Worm (Caenorhabditis elegans) whole organism, mixed stage, embryonic: ENCODE data around the gene T07D1.3.

Experiments used
- M03D4.4 ChIP-seq: sonication (generic microtip); optimal IDR thresholded peaks from 2 replicates; lab custom pipeline; 2017; ENCODE audit warnings: mild to moderate bottlenecking, missing genetic modification characterization, missing compliant biosample characterization
- bed-3 ChIP-seq: fragments of 200-800 bp; sonication (Bioruptor generic); optimal IDR thresholded peaks from 3 replicates; lab custom pipeline; 2018; ENCODE audit warnings: mild to moderate bottlenecking, missing genetic modification characterization, moderate library complexity, missing compliant biosample characterization
- blmp-1 ChIP-seq: fragments of 150-350 bp; optimal IDR thresholded peaks from 2 replicates; lab custom pipeline; 2014; ENCODE audit warnings: missing biosample characterization, missing genetic modification characterization
- ceh-39 ChIP-seq: fragments of 150-350 bp; optimal IDR thresholded peaks from 2 replicates; lab custom pipeline; 2014; ENCODE audit warnings: missing biosample characterization, missing genetic modification characterization
- ceh-43 ChIP-seq: fragments of 200-800 bp; sonication (Bioruptor generic); optimal IDR thresholded peaks from 2 replicates; lab custom pipeline; 2018; ENCODE audit warnings: mild to moderate bottlenecking, missing genetic modification characterization, moderate library complexity, missing compliant biosample characterization
- ceh-83 ChIP-seq: fragments of 200-800 bp; sonication (Bioruptor generic); optimal IDR thresholded peaks from 2 replicates; lab custom pipeline; 2018; ENCODE audit warnings: mild to moderate bottlenecking, missing genetic modification characterization, missing compliant biosample characterization
- ces-1 ChIP-seq: fragments of 150-350 bp; optimal IDR thresholded peaks from 2 replicates; lab custom pipeline; 2014; ENCODE audit warnings: missing biosample characterization, missing genetic modification reagents, missing genetic modification characterization
- cnd-1 ChIP-seq: fragments of 200-800 bp; sonication (Bioruptor generic); optimal IDR thresholded peaks from 2 replicates; lab custom pipeline; 2018; ENCODE audit warnings: mild to moderate bottlenecking, missing genetic modification characterization, missing compliant biosample characterization
- drap-1 ChIP-seq: fragments of 200-800 bp; sonication (Bioruptor generic); optimal IDR thresholded peaks from 3 replicates; lab custom pipeline; 2018; ENCODE audit warnings: mild to moderate bottlenecking, missing genetic modification characterization, missing compliant biosample characterization
- elt-3 ChIP-seq: fragments of 150-350 bp; optimal IDR thresholded peaks from 2 replicates; lab custom pipeline; 2014; ENCODE audit warnings: missing biosample characterization, missing genetic modification characterization
- ham-2 ChIP-seq: fragments of 200-800 bp; sonication (Bioruptor generic); optimal IDR thresholded peaks from 2 replicates; lab custom pipeline; 2018; ENCODE audit warnings: mild to moderate bottlenecking, missing genetic modification characterization, missing compliant biosample characterization
- hlh-1 ChIP-seq: fragments of 150-350 bp; optimal IDR thresholded peaks from 2 replicates; lab custom pipeline; 2014; ENCODE audit warnings: missing biosample characterization, missing genetic modification reagents, missing genetic modification characterization
- lin-32 ChIP-seq: fragments of 200-800 bp; sonication (Bioruptor generic); optimal IDR thresholded peaks from 2 replicates; lab custom pipeline; 2018; ENCODE audit warnings: mild to moderate bottlenecking, missing genetic modification characterization, missing compliant biosample characterization
- lsy-2 ChIP-seq: fragments of 150-350 bp; optimal IDR thresholded peaks from 2 replicates; lab custom pipeline; 2014; ENCODE audit warnings: missing biosample characterization, missing genetic modification characterization
- mab-5 ChIP-seq: fragments of 150-350 bp; optimal IDR thresholded peaks from 2 replicates; lab custom pipeline; 2014; ENCODE audit warnings: missing biosample characterization, missing genetic modification characterization
- mep-1 ChIP-seq: fragments of 150-350 bp; optimal IDR thresholded peaks from 2 replicates; lab custom pipeline; 2017; ENCODE audit warnings: missing biosample characterization, missing genetic modification reagents, missing genetic modification characterization, inconsistent platforms
- mls-2 ChIP-seq: sonication (generic microtip); optimal IDR thresholded peaks from 2 replicates; lab custom pipeline; 2016; ENCODE audit warnings: mild to moderate bottlenecking, missing genetic modification characterization, moderate library complexity, missing compliant biosample characterization
- nhr-2 ChIP-seq: fragments of 150-350 bp; optimal IDR thresholded peaks from 2 replicates; lab custom pipeline; 2014; ENCODE audit warnings: missing biosample characterization, missing genetic modification characterization
- nhr-237 ChIP-seq: fragments of 150-350 bp; optimal IDR thresholded peaks from 2 replicates; lab custom pipeline; 2014; ENCODE audit warnings: missing biosample characterization, missing genetic modification characterization
- nhr-28 ChIP-seq: fragments of 150-350 bp; optimal IDR thresholded peaks from 2 replicates; lab custom pipeline; 2014; ENCODE audit warnings: missing biosample characterization, missing genetic modification characterization
- nhr-76 ChIP-seq: sonication (generic microtip); optimal IDR thresholded peaks from 2 replicates; lab custom pipeline; 2017; ENCODE audit warnings: missing biosample characterization, missing genetic modification characterization
- pha-4 ChIP-seq: fragments of 150-350 bp; optimal IDR thresholded peaks from 2 replicates; lab custom pipeline; 2018; ENCODE audit warnings: missing biosample characterization, missing genetic modification reagents, missing genetic modification characterization
- sem-2 ChIP-seq: fragments of 200-800 bp; sonication (Bioruptor generic); optimal IDR thresholded peaks from 2 replicates; lab custom pipeline; 2018; ENCODE audit warnings: mild to moderate bottlenecking, missing genetic modification characterization, missing compliant biosample characterization
- snpc-4 ChIP-seq: fragments of 150-350 bp; optimal IDR thresholded peaks from 2 replicates; lab custom pipeline; 2014; ENCODE audit warnings: missing biosample characterization, missing genetic modification characterization
- sptf-1 ChIP-seq: sonication (generic microtip); optimal IDR thresholded peaks from 2 replicates; lab custom pipeline; 2017; ENCODE audit warnings: mild to moderate bottlenecking, missing genetic modification characterization, moderate library complexity, missing compliant biosample characterization
- tbx-8 ChIP-seq: fragments of 200-800 bp; sonication (Bioruptor generic); optimal IDR thresholded peaks from 2 replicates; lab custom pipeline; 2018; ENCODE audit warnings: mild to moderate bottlenecking, missing genetic modification characterization, moderate library complexity, missing compliant biosample characterization
- unc-120 ChIP-seq: sonication (generic microtip); optimal IDR thresholded peaks from 2 replicates; lab custom pipeline; 2017; ENCODE audit warnings: missing genetic modification characterization, missing compliant biosample characterization; ENCODE audit not compliant: poor library complexity, severe bottlenecking
- unc-39 ChIP-seq: fragments of 150-350 bp; optimal IDR thresholded peaks from 2 replicates; lab custom pipeline; 2014; ENCODE audit warnings: missing biosample characterization, missing genetic modification characterization
- zip-8 ChIP-seq: fragments of 150-350 bp; optimal IDR thresholded peaks from 2 replicates; lab custom pipeline; 2014; ENCODE audit warnings: missing biosample characterization, missing genetic modification characterization
- ztf-11 ChIP-seq: fragments of 150-350 bp; optimal IDR thresholded peaks from 2 replicates; lab custom pipeline; 2014; ENCODE audit warnings: missing biosample characterization, missing genetic modification characterization

The T07D1.3 gene

ce11 chrX:2464064-2464463, 20.9 kb upstream of the T07D1.3 start:
- no peak for TF ChIP-seq pha-4 (tag; lab: Kevin White, UChicago)

- no peak for TF ChIP-seq ceh-43 (GFP tag; lab: Kevin White, UChicago)
- TF ChIP-seq drap-1: no peak
- TF ChIP-seq bed-3 (GFP tag; lab: Kevin White, UChicago): no peak
- no peak for TF ChIP-seq nhr-2 (tag; lab: Kevin White, UChicago)
- no peak for TF ChIP-seq sem-2 (GFP tag; lab: Kevin White, UChicago)
- no peak for TF ChIP-seq mls-2
- no peak for TF ChIP-seq mab-5 (tag; lab: Kevin White, UChicago)
- TF ChIP-seq ces-1 (GFP tag; lab: Kevin White, UChicago): no peak
- no peak for TF ChIP-seq ceh-83
- TF ChIP-seq nhr-76 (tag; lab: Kevin White, UChicago): no peak
- no peak for TF ChIP-seq sptf-1 (tag; lab: Kevin White, UChicago)
These were observed 18.5 kb upstream of the T07D1.3 start for ce11 chrX:2461742-2462141.

ce11 chrX:2459793-2460192, 16.6 kb upstream of the T07D1.3 start, which contains the start of gene fox-1:
Gene fox-1, minus strand, starts transcription at chrX:2459893.
- no peak for TF ChIP-seq blmp-1 (tag; lab: Kevin White, UChicago)
- peak; percentile 1 for TF ChIP-seq M03D4.4 (tag; lab: Kevin White, UChicago)
- TF ChIP-seq sptf-1 (tag; lab: Kevin White, UChicago): peak; percentile 16
- TF ChIP-seq lin-32 (GFP tag; lab: Kevin White, UChicago): no peak
- TF ChIP-seq nhr-28: no peak
- no peak for TF ChIP-seq ceh-43 (GFP tag; lab: Kevin White, UChicago)

ce11 chrX:2457461-2457860, 14.3 kb upstream of the T07D1.3 start:
- TF ChIP-seq M03D4.4 (tag; lab: Kevin White, UChicago): no peak
- no peak for TF ChIP-seq tbx-8 (GFP tag; lab: Kevin White, UChicago)
- TF ChIP-seq ztf-11 (tag; lab: Kevin White, UChicago): no peak
- no peak for TF ChIP-seq zip-8 (tag; lab: Kevin White, UChicago)
- no peak for TF ChIP-seq ceh-39
- TF ChIP-seq mls-2: no peak
- no peak for TF ChIP-seq cnd-1 (tag; lab: Kevin White, UChicago)
- no peak for TF ChIP-seq hlh-1 (tag; lab: Kevin White, UChicago)
- TF ChIP-seq snpc-4 (tag; lab: Kevin White, UChicago): no peak
- no peak for TF ChIP-seq ceh-83
- no peak for TF ChIP-seq mab-5 (tag; lab: Kevin White, UChicago)
- TF ChIP-seq nhr-28: no peak
- no peak for TF ChIP-seq nhr-237 (tag; lab: Kevin White, UChicago)

ce11 chrX:2456141-2456540, 12.9 kb upstream of the T07D1.3 start:
- no peak for TF ChIP-seq bed-3 (GFP tag; lab: Kevin White, UChicago)
- no peak for TF ChIP-seq unc-39 (tag; lab: Kevin White, UChicago)
- TF ChIP-seq zip-8 (tag; lab: Kevin White, UChicago): no peak
- TF ChIP-seq lsy-2: no peak
- no peak for TF ChIP-seq tbx-8 (GFP tag; lab: Kevin White, UChicago)
- no peak for TF ChIP-seq elt-3 (tag; lab: Kevin White, UChicago)
- TF ChIP-seq mep-1 (tag; lab: Kevin White, UChicago): no peak
- TF ChIP-seq ham-2 (GFP tag; lab: Kevin White, UChicago): no peak
- no peak for TF ChIP-seq hlh-1 (tag; lab: Kevin White, UChicago)
- TF ChIP-seq nhr-28: no peak
- no peak for TF ChIP-seq snpc-4 (tag; lab: Kevin White, UChicago)
- no peak for TF ChIP-seq unc-120 (tag; lab: Kevin White, UChicago)
- TF ChIP-seq, all 35 proteins: peak for 0

DNA sequence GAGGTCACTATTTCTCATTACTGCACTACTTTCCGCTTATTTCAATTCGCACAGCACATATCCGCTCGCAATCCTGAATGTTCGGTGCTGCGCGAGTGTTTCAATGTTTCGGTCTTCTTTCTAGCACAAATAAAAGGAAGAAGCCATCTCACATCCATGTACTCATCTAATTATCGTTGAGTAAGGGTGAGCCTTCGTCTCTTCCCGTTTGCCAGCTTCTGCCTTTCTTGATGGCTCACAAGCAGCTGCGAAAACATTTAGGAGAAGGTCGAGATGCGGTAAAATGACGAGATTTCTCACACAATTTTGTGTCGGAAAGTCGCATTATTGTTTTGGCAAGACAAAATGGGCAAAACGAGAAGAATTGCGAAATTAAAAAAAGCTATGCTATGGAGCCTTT, 11.7 kb upstream of the T07D1.3 start:
- TF ChIP-seq ces-1 (GFP tag; lab: Kevin White, UChicago) (peak; percentile 91), blmp-1 (tag; lab: Kevin White, UChicago) (no peak), nhr-76 (tag; lab: Kevin White, UChicago) (no peak)
- TF ChIP-seq, all 35 proteins: peak for 1
